Fruit fly (Drosophila melanogaster) whole organism, adult: ENCODE measurements around the gene CG3213.

ENCODE experiments used
- CG5204 ChIP-seq: fragments of 200-800 bp; sonication (Bioruptor generic); optimal IDR thresholded peaks from 2 replicates; lab custom pipeline; 2016; ENCODE audit warnings: missing biosample characterization, missing genetic modification characterization
- ovo ChIP-seq: fragments of 200-800 bp; sonication (Bioruptor generic); optimal IDR thresholded peaks from 2 replicates; lab custom pipeline; 2016; ENCODE audit warnings: missing biosample characterization, missing genetic modification characterization

DNA sequence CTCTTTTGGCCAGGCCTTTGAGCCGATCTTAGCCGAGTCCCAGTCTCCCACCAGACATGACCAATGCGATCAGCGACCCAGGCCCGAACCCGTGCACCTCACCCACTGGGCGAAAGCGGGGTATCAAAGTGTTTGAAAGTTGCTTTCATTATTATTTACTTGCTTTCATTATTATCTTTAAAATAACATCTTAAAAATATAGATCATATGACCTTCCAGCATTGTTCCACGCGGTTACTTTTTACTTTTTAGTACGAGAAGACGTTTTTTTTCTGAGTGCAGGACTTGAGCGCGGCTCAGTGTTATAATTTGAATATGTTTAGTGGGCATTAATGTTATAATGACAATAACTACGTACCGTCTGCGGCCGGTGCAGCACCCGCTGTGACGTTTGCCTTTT is 23.6 kb upstream of the CG3213 start:
- no peak for TF ChIP-seq ovo (GFP tag; lab: Kevin White, UChicago)
- no peak for TF ChIP-seq CG5204 (GFP tag; lab: Kevin White, UChicago)
